Worm (Caenorhabditis elegans): ENCODE data around the gene fipr-11.

DNA sequence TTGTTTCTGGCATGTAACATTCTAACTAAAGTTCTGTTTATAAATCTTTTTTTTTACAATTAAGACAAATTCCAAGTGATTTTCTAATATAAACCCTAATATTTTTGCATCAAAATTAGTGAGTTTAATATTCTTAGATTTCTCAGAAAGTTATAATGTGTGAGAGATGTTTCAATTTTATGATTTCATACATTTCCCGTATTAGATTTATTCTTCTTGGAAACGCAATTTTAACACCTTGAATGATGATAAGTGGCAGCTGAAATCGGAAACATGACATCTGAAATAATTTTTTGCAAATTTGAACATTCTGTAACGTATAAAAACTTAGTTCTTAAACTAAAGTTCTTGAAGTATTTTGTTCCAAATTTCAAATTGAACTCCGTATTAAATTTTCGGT lies 4.9 kb downstream of the fipr-11 start:
- TF ChIP-seq unc-62 (GFP tag; optimal IDR thresholded peaks at IDR 0.05) (no peak), fos-1 (tag; optimal IDR thresholded peaks at IDR 0.05) (no peak), nhr-23 (tag; optimal IDR thresholded peaks at IDR 0.05) (no peak), snpc-4 (tag; optimal IDR thresholded peaks at IDR 0.05) (no peak), nhr-77 (tag; optimal IDR thresholded peaks at IDR 0.05) (no peak), ztf-11 (tag; optimal IDR thresholded peaks at IDR 0.05) (no peak), aly-2 (tag; optimal IDR thresholded peaks at IDR 0.05) (no peak), skn-1 (tag; optimal IDR thresholded peaks at IDR 0.05) (no peak), mml-1 (tag; optimal IDR thresholded peaks at IDR 0.05) (no peak)

All from whole organism, L3 larva.